Fruit fly (Drosophila melanogaster) whole organism, wandering third instar larva: Measurements from ENCODE around the gene CG8135.

Source experiments
- CG32264 ChIP-seq: fragments of 200-800 bp; sonication (Bioruptor generic); optimal IDR thresholded peaks from 2 replicates; lab custom pipeline; 2016; ENCODE audit warnings: missing biosample characterization, missing genetic modification characterization
- Dfd ChIP-seq: fragments of >200 bp; optimal IDR thresholded peaks from 2 replicates; lab custom pipeline; 2017; ENCODE audit warnings: missing biosample characterization, missing genetic modification characterization
- dsf ChIP-seq: sonication (Bioruptor generic); optimal IDR thresholded peaks from 2 replicates; lab custom pipeline; 2016; ENCODE audit warnings: missing biosample characterization, missing genetic modification characterization, borderline replicate concordance
- h ChIP-seq: fragments of 200-800 bp; sonication (Bioruptor generic); optimal IDR thresholded peaks from 3 replicates; lab custom pipeline; 2016; ENCODE audit warnings: missing biosample characterization, mild to moderate bottlenecking, missing genetic modification characterization
- usp ChIP-seq: fragments of >200 bp; optimal IDR thresholded peaks from 2 replicates; lab custom pipeline; 2017; ENCODE audit warnings: missing biosample characterization, missing genetic modification characterization
- woc ChIP-seq: sonication (Bioruptor generic); optimal IDR thresholded peaks from 2 replicates; lab custom pipeline; 2016; ENCODE audit warnings: missing biosample characterization, mild to moderate bottlenecking, missing genetic modification characterization

dm6 chr3R:9435898-9436297, 31.7 kb downstream of the CG8135 start:
- TF ChIP-seq woc (GFP tag; lab: Kevin White, UChicago) (no peak), Dfd (GFP tag; lab: Kevin White, UChicago) (no peak), CG32264 (no peak), h (GFP tag; lab: Kevin White, UChicago) (no peak), dsf (GFP tag; lab: Kevin White, UChicago) (no peak), usp (GFP tag; lab: Kevin White, UChicago) (no peak)
